Fruit fly (Drosophila melanogaster): ENCODE data around the gene CG46468.

CG46468 gene

DNA sequence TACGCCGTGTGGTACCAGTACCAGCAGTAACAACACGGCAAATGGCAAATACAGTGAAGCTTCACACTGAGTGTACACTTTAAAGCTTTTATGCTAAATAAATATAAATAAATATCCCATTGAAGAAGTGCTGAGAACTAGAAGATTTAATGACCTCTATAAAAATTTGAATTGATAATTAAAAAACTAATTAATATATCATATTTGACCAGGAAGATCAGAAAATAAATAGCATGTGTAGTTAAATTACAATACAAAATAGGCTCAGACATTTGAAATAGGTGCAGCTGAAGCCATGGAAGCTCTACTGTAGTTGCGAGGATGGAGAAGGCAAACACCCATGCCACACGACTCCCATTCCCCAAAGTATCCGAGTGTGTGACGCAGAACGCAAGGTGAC lies 711 bp downstream of the CG46468 start (continued):
- TF ChIP-seq CG2712 (tag; optimal IDR thresholded peaks at IDR 0.05) = peak; percentile 54
- TF ChIP-seq CG13287 (GFP tag; IDR thresholded peaks at IDR 0.05; ENCODE audit: partially characterized antibody) = no peak
- TF ChIP-seq Sox102F (GFP tag; optimal IDR thresholded peaks at IDR 0.05) = peak; percentile 68
- TF ChIP-seq CTCF (GFP tag; optimal IDR thresholded peaks at IDR 0.05) = no peak
- TF ChIP-seq emc (GFP tag; optimal IDR thresholded peaks at IDR 0.05) = no peak
- TF ChIP-seq CG13296 (GFP tag; optimal IDR thresholded peaks at IDR 0.05) = peak; percentile 49
- peak; percentile 40 for TF ChIP-seq D19A (tag; optimal IDR thresholded peaks at IDR 0.05)
- peak; percentile 35; the same call in 1 of the 2 replicates for TF ChIP-seq slbo (GFP tag; IDR thresholded peaks at IDR 0.05)
- no peak for TF ChIP-seq CG32772 (GFP tag; IDR thresholded peaks at IDR 0.05)
- TF ChIP-seq odd (GFP tag; optimal IDR thresholded peaks at IDR 0.05) = no peak
- TF ChIP-seq ATbp (GFP tag; optimal IDR thresholded peaks at IDR 0.05) = peak; percentile 1
- TF ChIP-seq CG7928 (GFP tag; optimal IDR thresholded peaks at IDR 0.05) = no peak
- no peak for TF ChIP-seq Dp (GFP tag; optimal IDR thresholded peaks at IDR 0.05)
- TF ChIP-seq CG11093 (GFP tag; IDR thresholded peaks at IDR 0.05) = no peak
- no peak for TF ChIP-seq CG2875 (GFP tag; optimal IDR thresholded peaks at IDR 0.05)
- peak; percentile 39; the same call in 1 of the 2 replicates for TF ChIP-seq seq (GFP tag; IDR thresholded peaks at IDR 0.05)
- peak; percentile 23 for TF ChIP-seq scrt (GFP tag; optimal IDR thresholded peaks at IDR 0.05)
- peak; percentile 41 for TF ChIP-seq fd3F (GFP tag; optimal IDR thresholded peaks at IDR 0.05)
- no peak for TF ChIP-seq CG30020 (tag; optimal IDR thresholded peaks at IDR 0.05)
- TF ChIP-seq B-H1 (GFP tag; IDR thresholded peaks at IDR 0.05) = 0 out of 3 replicates have a peak, but pooled peaks have one; percentile 14
- TF ChIP-seq klu (GFP tag; IDR thresholded peaks at IDR 0.05) = peak; percentile 10; the same call in 1 of the 2 replicates
- peak in 1 of 2 experiments; percentile 32 for TF ChIP-seq dpn (GFP tag; optimal IDR thresholded peaks at IDR 0.05)
- TF ChIP-seq Bdp1 (GFP tag; optimal IDR thresholded peaks at IDR 0.05) = no peak
- no peak for TF ChIP-seq dan (GFP tag; IDR thresholded peaks at IDR 0.05)
- TF ChIP-seq nerfin-1 (tag; optimal IDR thresholded peaks at IDR 0.05) = no peak
- TF ChIP-seq Kr (GFP tag; optimal IDR thresholded peaks at IDR 0.05) = no peak
- no peak for TF ChIP-seq sqz (GFP tag; optimal IDR thresholded peaks at IDR 0.05)
- TF ChIP-seq CG9609 (GFP tag; optimal IDR thresholded peaks at IDR 0.05) = no peak
- TF ChIP-seq CG7357 (GFP tag; IDR thresholded peaks at IDR 0.05) = no peak
- TF ChIP-seq lab (GFP tag; optimal IDR thresholded peaks at IDR 0.05) = peak; percentile 66
- TF ChIP-seq CG8281 (tag; optimal IDR thresholded peaks at IDR 0.05) = no peak
- 0 out of 4 replicates have a peak, but pooled peaks have one; percentile 15 for TF ChIP-seq Gug (GFP tag; IDR thresholded peaks at IDR 0.05)
- TF ChIP-seq NK7.1 (GFP tag; optimal IDR thresholded peaks at IDR 0.05) = no peak
- no peak for TF ChIP-seq Hmx (GFP tag; optimal IDR thresholded peaks at IDR 0.05)
- TF ChIP-seq zen (tag; optimal IDR thresholded peaks at IDR 0.05) = no peak
- no peak for TF ChIP-seq Fer2 (tag; optimal IDR thresholded peaks at IDR 0.05)
- no peak for TF ChIP-seq CG10959 (GFP tag; IDR thresholded peaks at IDR 0.05)
- TF ChIP-seq Hand (GFP tag; optimal IDR thresholded peaks at IDR 0.05) = no peak
- no peak for TF ChIP-seq hkb (optimal IDR thresholded peaks at IDR 0.05)
- TF ChIP-seq hkb (GFP tag; IDR thresholded peaks at IDR 0.05) = peak; percentile 33; the same call in 1 of the 2 replicates
- TF ChIP-seq CG11504 (tag; optimal IDR thresholded peaks at IDR 0.05) = peak; percentile 73
- no peak for TF ChIP-seq fd102C (GFP tag; optimal IDR thresholded peaks at IDR 0.05)
- peak; percentile 49 for TF ChIP-seq Fer3 (tag; optimal IDR thresholded peaks at IDR 0.05)
- no peak for TF ChIP-seq CG10431 (GFP tag; optimal IDR thresholded peaks at IDR 0.05)
- TF ChIP-seq CG11723 (GFP tag; optimal IDR thresholded peaks at IDR 0.05) = no peak
- TF ChIP-seq CG10209 (GFP tag; optimal IDR thresholded peaks at IDR 0.05) = peak; percentile 45
- TF ChIP-seq sima (GFP tag; optimal IDR thresholded peaks at IDR 0.05) = no peak
- TF ChIP-seq row (GFP tag; IDR thresholded peaks at IDR 0.05) = peak; percentile 55
- peak; percentile 36; the same call in 1 of the 2 replicates for TF ChIP-seq vvl (GFP tag; IDR thresholded peaks at IDR 0.05)
- TF ChIP-seq CG4282 (GFP tag; optimal IDR thresholded peaks at IDR 0.05) = no peak
- TF ChIP-seq HmgD (GFP tag; optimal IDR thresholded peaks at IDR 0.05) = no peak
- TF ChIP-seq CG10267 (tag; optimal IDR thresholded peaks at IDR 0.05) = peak; percentile 12
